Worm (Caenorhabditis elegans) whole organism, mixed stage, embryonic: ENCODE measurements around the gene phy-2.
A peak's percentile ranks its signal among the peaks of the same experiment; 100 is the strongest.

Source experiments
- M03D4.4 ChIP-seq: sonication (generic microtip); optimal IDR thresholded peaks from 2 replicates; lab custom pipeline; 2017; ENCODE audit warnings: mild to moderate bottlenecking, missing genetic modification characterization, missing compliant biosample characterization
- bed-3 ChIP-seq: fragments of 200-800 bp; sonication (Bioruptor generic); optimal IDR thresholded peaks from 3 replicates; lab custom pipeline; 2018; ENCODE audit warnings: mild to moderate bottlenecking, missing genetic modification characterization, moderate library complexity, missing compliant biosample characterization
- blmp-1 ChIP-seq: fragments of 150-350 bp; optimal IDR thresholded peaks from 2 replicates; lab custom pipeline; 2014; ENCODE audit warnings: missing biosample characterization, missing genetic modification characterization
- ceh-39 ChIP-seq: fragments of 150-350 bp; optimal IDR thresholded peaks from 2 replicates; lab custom pipeline; 2014; ENCODE audit warnings: missing biosample characterization, missing genetic modification characterization
- ceh-43 ChIP-seq: fragments of 200-800 bp; sonication (Bioruptor generic); optimal IDR thresholded peaks from 2 replicates; lab custom pipeline; 2018; ENCODE audit warnings: mild to moderate bottlenecking, missing genetic modification characterization, moderate library complexity, missing compliant biosample characterization
- ceh-83 ChIP-seq: fragments of 200-800 bp; sonication (Bioruptor generic); optimal IDR thresholded peaks from 2 replicates; lab custom pipeline; 2018; ENCODE audit warnings: mild to moderate bottlenecking, missing genetic modification characterization, missing compliant biosample characterization
- ces-1 ChIP-seq: fragments of 150-350 bp; optimal IDR thresholded peaks from 2 replicates; lab custom pipeline; 2014; ENCODE audit warnings: missing biosample characterization, missing genetic modification reagents, missing genetic modification characterization
- drap-1 ChIP-seq: fragments of 200-800 bp; sonication (Bioruptor generic); optimal IDR thresholded peaks from 3 replicates; lab custom pipeline; 2018; ENCODE audit warnings: mild to moderate bottlenecking, missing genetic modification characterization, missing compliant biosample characterization
- elt-1 ChIP-seq: sonication (generic microtip); optimal IDR thresholded peaks from 2 replicates; lab custom pipeline; 2017; ENCODE audit warnings: missing genetic modification characterization, mild to moderate bottlenecking, missing compliant biosample characterization, antibody characterized with exemption, moderate library complexity, borderline replicate concordance; ENCODE audit not compliant: insufficient read depth
- elt-3 ChIP-seq: fragments of 150-350 bp; optimal IDR thresholded peaks from 2 replicates; lab custom pipeline; 2014; ENCODE audit warnings: missing biosample characterization, missing genetic modification characterization
- flh-1 ChIP-seq: fragments of 200-800 bp; sonication (Bioruptor generic); optimal IDR thresholded peaks from 2 replicates; lab custom pipeline; 2018; ENCODE audit warnings: mild to moderate bottlenecking, missing genetic modification characterization, moderate library complexity, missing compliant biosample characterization
- ham-2 ChIP-seq: fragments of 200-800 bp; sonication (Bioruptor generic); optimal IDR thresholded peaks from 2 replicates; lab custom pipeline; 2018; ENCODE audit warnings: mild to moderate bottlenecking, missing genetic modification characterization, missing compliant biosample characterization
- hlh-1 ChIP-seq: fragments of 150-350 bp; optimal IDR thresholded peaks from 2 replicates; lab custom pipeline; 2014; ENCODE audit warnings: missing biosample characterization, missing genetic modification reagents, missing genetic modification characterization
- lin-13 ChIP-seq: fragments of 150-350 bp; optimal IDR thresholded peaks from 2 replicates; lab custom pipeline; 2014; ENCODE audit warnings: missing biosample characterization, missing genetic modification characterization
- lin-32 ChIP-seq: fragments of 200-800 bp; sonication (Bioruptor generic); optimal IDR thresholded peaks from 2 replicates; lab custom pipeline; 2018; ENCODE audit warnings: mild to moderate bottlenecking, missing genetic modification characterization, missing compliant biosample characterization
- lsy-2 ChIP-seq: fragments of 150-350 bp; optimal IDR thresholded peaks from 2 replicates; lab custom pipeline; 2014; ENCODE audit warnings: missing biosample characterization, missing genetic modification characterization
- mep-1 ChIP-seq: fragments of 150-350 bp; optimal IDR thresholded peaks from 2 replicates; lab custom pipeline; 2017; ENCODE audit warnings: missing biosample characterization, missing genetic modification reagents, missing genetic modification characterization, inconsistent platforms
- mls-2 ChIP-seq: sonication (generic microtip); optimal IDR thresholded peaks from 2 replicates; lab custom pipeline; 2016; ENCODE audit warnings: mild to moderate bottlenecking, missing genetic modification characterization, moderate library complexity, missing compliant biosample characterization
- nhr-12 ChIP-seq: fragments of 150-350 bp; optimal IDR thresholded peaks from 2 replicates; lab custom pipeline; 2014; ENCODE audit warnings: missing biosample characterization, missing genetic modification characterization
- nhr-237 ChIP-seq: fragments of 150-350 bp; optimal IDR thresholded peaks from 2 replicates; lab custom pipeline; 2014; ENCODE audit warnings: missing biosample characterization, missing genetic modification characterization
- nhr-76 ChIP-seq: sonication (generic microtip); optimal IDR thresholded peaks from 2 replicates; lab custom pipeline; 2017; ENCODE audit warnings: missing biosample characterization, missing genetic modification characterization
- pha-4 ChIP-seq: fragments of 150-350 bp; optimal IDR thresholded peaks from 2 replicates; lab custom pipeline; 2018; ENCODE audit warnings: missing biosample characterization, missing genetic modification reagents, missing genetic modification characterization
- sem-2 ChIP-seq: fragments of 200-800 bp; sonication (Bioruptor generic); optimal IDR thresholded peaks from 2 replicates; lab custom pipeline; 2018; ENCODE audit warnings: mild to moderate bottlenecking, missing genetic modification characterization, missing compliant biosample characterization
- sptf-1 ChIP-seq: sonication (generic microtip); optimal IDR thresholded peaks from 2 replicates; lab custom pipeline; 2017; ENCODE audit warnings: mild to moderate bottlenecking, missing genetic modification characterization, moderate library complexity, missing compliant biosample characterization
- unc-120 ChIP-seq: sonication (generic microtip); optimal IDR thresholded peaks from 2 replicates; lab custom pipeline; 2017; ENCODE audit warnings: missing genetic modification characterization, missing compliant biosample characterization; ENCODE audit not compliant: poor library complexity, severe bottlenecking
- unc-39 ChIP-seq: fragments of 150-350 bp; optimal IDR thresholded peaks from 2 replicates; lab custom pipeline; 2014; ENCODE audit warnings: missing biosample characterization, missing genetic modification characterization
- unc-62 ChIP-seq: fragments of 150-350 bp; optimal IDR thresholded peaks from 2 replicates; lab custom pipeline; 2014; ENCODE audit warnings: missing biosample characterization, missing genetic modification reagents, missing genetic modification characterization
- zip-8 ChIP-seq: fragments of 150-350 bp; optimal IDR thresholded peaks from 2 replicates; lab custom pipeline; 2014; ENCODE audit warnings: missing biosample characterization, missing genetic modification characterization
- ztf-11 ChIP-seq: fragments of 150-350 bp; optimal IDR thresholded peaks from 2 replicates; lab custom pipeline; 2014; ENCODE audit warnings: missing biosample characterization, missing genetic modification characterization

Gene phy-2

DNA sequence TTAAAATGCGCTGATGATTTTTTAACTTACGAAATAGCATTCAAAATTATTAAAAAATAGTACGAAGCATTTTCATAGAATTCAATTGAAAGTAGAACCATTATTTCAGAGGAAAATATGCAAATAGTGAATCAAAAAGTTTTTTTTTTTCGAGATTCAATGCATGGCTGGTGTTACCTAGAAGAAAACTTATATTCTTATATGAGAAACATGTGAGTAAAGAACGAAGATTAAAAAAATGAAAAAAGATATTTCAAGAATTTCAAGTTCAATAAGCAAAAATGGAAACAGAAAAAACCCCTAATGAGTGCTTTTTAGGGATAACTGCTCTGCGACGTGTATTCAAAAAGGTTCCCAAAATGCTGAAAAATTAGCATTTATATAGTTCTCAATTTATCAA is 20.2 kb upstream of the phy-2 start, which contains the start of gene sre-16:
Gene sre-16, minus strand, starts transcription at position 101 of the 400 bp plus-strand sequence.
- TF ChIP-seq mls-2 (tag; lab: Kevin White, UChicago): no peak
- TF ChIP-seq ham-2 (GFP tag; lab: Kevin White, UChicago): no peak
- TF ChIP-seq nhr-12: no peak
- TF ChIP-seq ceh-83 (GFP tag; lab: Kevin White, UChicago): no peak
- no peak for TF ChIP-seq zip-8 (tag; lab: Kevin White, UChicago)
- TF ChIP-seq ztf-11 (tag; lab: Kevin White, UChicago): no peak
- no peak for TF ChIP-seq pha-4
- TF ChIP-seq ces-1: no peak
- no peak for TF ChIP-seq blmp-1 (tag; lab: Kevin White, UChicago)
- no peak for TF ChIP-seq mep-1
- no peak for TF ChIP-seq unc-39
- no peak for TF ChIP-seq nhr-76 (tag; lab: Kevin White, UChicago)

DNA sequence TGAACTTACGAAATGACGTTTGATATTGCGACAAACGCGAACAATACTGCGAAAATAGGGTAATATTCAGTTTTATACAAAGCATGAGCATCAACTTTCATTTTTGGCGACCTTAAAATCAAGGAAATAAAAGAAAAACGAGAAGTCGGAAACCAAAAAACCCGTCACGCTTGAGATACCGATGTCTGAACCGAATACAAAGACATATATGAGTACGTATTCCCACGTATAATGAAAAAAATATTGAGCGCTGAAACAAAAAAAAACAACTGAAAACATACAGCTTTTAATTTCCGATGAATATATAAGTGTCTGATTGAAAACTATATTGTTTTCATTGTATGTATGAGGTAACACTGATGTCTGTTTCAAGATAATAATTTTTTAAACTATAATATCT is 13.9 kb upstream of the phy-2 start, which contains the start of gene sre-18:
Gene sre-18, minus strand, starts transcription at position 101 of the 400 bp plus-strand sequence.
- TF ChIP-seq bed-3 (GFP tag; lab: Kevin White, UChicago): no peak
- TF ChIP-seq lin-13 (tag; lab: Kevin White, UChicago): no peak
- TF ChIP-seq ceh-39 (tag; lab: Kevin White, UChicago): no peak
- no peak for TF ChIP-seq pha-4
- no peak for TF ChIP-seq nhr-237
- TF ChIP-seq unc-120 (tag; lab: Kevin White, UChicago): no peak
- TF ChIP-seq unc-62 (GFP tag; lab: Kevin White, UChicago): no peak
- no peak for TF ChIP-seq ceh-83 (GFP tag; lab: Kevin White, UChicago)
- TF ChIP-seq M03D4.4 (tag; lab: Kevin White, UChicago): no peak
- no peak for TF ChIP-seq flh-1
- TF ChIP-seq, all 35 proteins: peak for 0

DNA sequence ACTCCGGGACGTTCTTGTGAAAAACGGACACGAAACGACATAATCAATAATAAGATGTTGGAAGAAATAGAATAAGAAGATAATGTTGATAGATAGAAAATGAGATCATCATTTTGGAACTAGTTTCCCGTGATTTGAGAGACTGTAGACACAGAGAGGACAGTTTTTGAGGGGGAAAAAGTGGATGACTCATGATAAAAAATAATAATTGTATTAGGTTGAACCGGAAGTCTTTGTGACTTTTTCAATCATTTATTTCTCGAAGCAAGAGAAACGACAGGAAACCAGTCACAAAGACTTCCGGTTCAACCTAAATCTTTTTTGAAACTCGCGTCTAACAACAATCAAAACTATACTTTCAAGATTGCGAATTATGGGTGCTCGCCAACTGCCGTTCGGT is 11.2 kb upstream of the phy-2 start, which contains the start of gene mlt-3:
Gene mlt-3, minus strand, starts transcription at position 101 of the 400 bp plus-strand sequence.
- TF ChIP-seq ces-1 (no peak), drap-1 (no peak), ztf-11 (tag; lab: Kevin White, UChicago) (no peak), elt-1 (tag; lab: Kevin White, UChicago) (no peak), lin-32 (GFP tag; lab: Kevin White, UChicago) (no peak), M03D4.4 (tag; lab: Kevin White, UChicago) (no peak), bed-3 (GFP tag; lab: Kevin White, UChicago) (no peak), nhr-76 (tag; lab: Kevin White, UChicago) (no peak), pha-4 (no peak), unc-39 (no peak), nhr-12 (no peak)

DNA sequence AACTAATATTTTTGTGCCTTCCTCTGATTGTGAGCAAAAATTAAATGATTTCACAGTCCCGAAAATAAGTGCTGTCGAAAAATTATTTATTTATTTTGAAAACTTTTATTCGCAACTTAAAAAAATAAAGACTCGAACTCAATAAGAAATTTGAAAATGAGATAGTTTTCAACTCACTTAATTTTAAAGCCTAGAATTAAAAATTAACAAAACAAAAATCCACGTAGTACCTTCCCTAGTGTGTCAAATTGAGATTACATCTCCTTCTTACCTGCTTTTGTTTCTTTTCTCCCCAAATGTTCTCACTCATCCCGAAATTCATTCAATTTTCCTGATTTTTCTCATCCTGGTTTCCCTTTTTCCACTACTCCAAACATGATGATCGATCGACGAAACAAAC is 3.5 kb upstream of the phy-2 start, which contains the start of gene F35G2.5:
Gene F35G2.5, plus strand, starts transcription at position 301 of the 400 bp plus-strand sequence.
- TF ChIP-seq nhr-237: no peak
- TF ChIP-seq blmp-1 (tag; lab: Kevin White, UChicago): no peak
- no peak for TF ChIP-seq ceh-43 (GFP tag; lab: Kevin White, UChicago)
- no peak for TF ChIP-seq unc-39
- no peak for TF ChIP-seq sem-2
- no peak for TF ChIP-seq nhr-76 (tag; lab: Kevin White, UChicago)
- TF ChIP-seq pha-4: no peak
- TF ChIP-seq hlh-1 (tag; lab: Kevin White, UChicago): no peak
- TF ChIP-seq mep-1: no peak
- TF ChIP-seq sptf-1 (tag; lab: Kevin White, UChicago): no peak
- TF ChIP-seq lsy-2 (tag; lab: Kevin White, UChicago): no peak
- TF ChIP-seq elt-3 (tag; lab: Kevin White, UChicago): no peak

DNA sequence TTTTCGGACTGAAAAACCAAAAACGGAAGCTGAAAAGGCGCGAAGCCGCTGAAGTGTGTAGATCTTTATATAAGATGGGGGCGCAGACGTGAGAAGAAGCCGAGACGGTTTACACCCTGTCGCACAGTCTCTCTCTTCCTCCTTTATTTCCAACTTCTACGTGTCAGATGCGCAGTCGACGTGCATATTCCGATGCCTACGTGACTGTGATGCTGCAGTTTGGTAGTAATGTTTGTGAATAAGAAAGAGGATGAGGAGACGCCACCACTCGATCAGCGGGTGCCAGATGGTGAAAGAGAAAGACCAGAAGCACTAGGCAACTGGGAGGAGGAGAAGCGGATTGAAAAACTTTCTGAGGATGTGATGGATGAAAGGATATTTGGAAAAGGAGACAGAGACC is 2.5 kb upstream of the phy-2 start:
- no peak for TF ChIP-seq sptf-1 (tag; lab: Kevin White, UChicago)
- peak; percentile 24 for TF ChIP-seq hlh-1 (tag; lab: Kevin White, UChicago)
- TF ChIP-seq, all 35 proteins: peak for 1

DNA sequence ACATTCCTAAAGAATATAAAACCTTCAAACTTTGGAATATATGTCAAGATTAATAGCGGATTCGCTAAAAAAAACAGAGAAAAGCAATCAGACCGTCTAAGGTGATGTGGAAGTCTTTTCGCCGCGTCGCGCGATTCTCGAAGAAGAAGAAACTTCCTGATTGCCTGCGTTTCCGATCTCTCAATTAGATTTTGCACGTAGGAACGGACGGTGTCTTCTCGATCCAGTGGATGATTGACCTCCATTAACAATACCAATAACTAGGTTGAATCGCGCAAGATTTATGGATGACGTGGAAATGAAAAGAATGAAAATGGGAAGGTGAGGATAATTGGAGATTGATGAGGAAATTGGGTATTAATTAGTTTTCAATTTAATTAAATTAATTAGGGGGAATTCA is 1.4 kb upstream of the phy-2 start:
- no peak for TF ChIP-seq elt-3 (tag; lab: Kevin White, UChicago)
- peak; percentile 21 for TF ChIP-seq unc-62 (GFP tag; lab: Kevin White, UChicago)
- no peak for TF ChIP-seq zip-8 (tag; lab: Kevin White, UChicago)
- no peak for TF ChIP-seq sem-2
- peak; percentile 40 for TF ChIP-seq ceh-43 (GFP tag; lab: Kevin White, UChicago)
- TF ChIP-seq lin-32 (GFP tag; lab: Kevin White, UChicago): no peak
- no peak for TF ChIP-seq unc-39
- no peak for TF ChIP-seq pha-4
